Worm (Caenorhabditis elegans): ENCODE measurements around the gene ttr-39.

DNA sequence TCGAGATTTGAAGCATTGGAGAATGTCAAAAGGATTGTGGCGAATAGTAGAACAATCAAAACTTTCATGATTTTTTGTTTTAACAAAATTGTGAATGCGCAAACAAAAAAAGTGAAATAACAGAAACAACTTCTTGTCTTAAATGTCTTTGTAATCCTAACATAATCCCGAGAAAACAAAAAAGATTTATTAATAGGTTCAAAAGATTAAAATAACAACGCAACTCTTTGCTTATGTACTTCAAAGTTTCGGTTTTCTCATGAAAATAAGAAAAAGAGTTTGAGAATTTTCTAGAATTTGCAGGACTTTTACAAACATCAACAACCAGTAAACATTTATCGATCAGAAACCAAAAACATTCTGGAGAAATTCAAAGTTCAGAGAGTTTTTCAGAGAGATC, at the start of gene ttr-39:
- no peak for TF ChIP-seq fkh-10 (GFP tag; optimal IDR thresholded peaks at IDR 0.05)
- no peak for TF ChIP-seq hlh-8 (tag; optimal IDR thresholded peaks at IDR 0.05)
- TF ChIP-seq nfya-1 (tag; optimal IDR thresholded peaks at IDR 0.05): no peak
